Worm (Caenorhabditis elegans) whole organism, young adult: Measurements from ENCODE around the gene spsb-1.

Experiments used
- F49E8.2 ChIP-seq: sonication (generic microtip); optimal IDR thresholded peaks from 3 replicates; lab custom pipeline; 2017; ENCODE audit warnings: missing genetic modification characterization, mild to moderate bottlenecking, missing compliant biosample characterization, antibody characterized with exemption, moderate library complexity; ENCODE audit not compliant: insufficient read depth
- K11D2.4 ChIP-seq: fragments of 200-800 bp; sonication (Bioruptor generic); IDR thresholded peaks from 2 replicates; pipeline ENCODE4 v1.3.6; 2022; ENCODE audit warnings: missing genetic modification reagents, missing genetic modification characterization, missing compliant biosample characterization
- K12H6.12 ChIP-seq: fragments of 200-800 bp; sonication (Bioruptor generic); optimal IDR thresholded peaks from 2 replicates; lab custom pipeline; 2018; ENCODE audit warnings: mild to moderate bottlenecking, missing genetic modification characterization, missing compliant biosample characterization
- ama-1 ChIP-seq, 3 experiments: fragments of 150-350 bp in 1 of 3; sonication (generic microtip) in 2 of 3; optimal IDR thresholded peaks; 2 replicates each; lab custom pipeline; 2014 to 2018; ENCODE audit warnings: missing biosample characterization in 2 of 3, missing genetic modification characterization in 2 of 3, missing genetic modification reagents in 2 of 3
- aptf-3 ChIP-seq: fragments of 200-800 bp; sonication (Bioruptor generic); IDR thresholded peaks from 2 replicates; pipeline ENCODE4 v1.3.6; 2022; ENCODE audit warnings: missing genetic modification characterization, missing compliant biosample characterization
- attf-6 ChIP-seq: fragments of 200-800 bp; sonication (Bioruptor generic); IDR thresholded peaks from 2 replicates; pipeline ENCODE4 v1.3.6; 2022; ENCODE audit warnings: missing genetic modification reagents, missing genetic modification characterization, missing compliant biosample characterization
- ccch-3 ChIP-seq: fragments of 200-800 bp; sonication (Bioruptor generic); optimal IDR thresholded peaks from 2 replicates; lab custom pipeline; 2018; ENCODE audit warnings: mild to moderate bottlenecking, missing genetic modification characterization, missing compliant biosample characterization
- chd-7 ChIP-seq: sonication (generic microtip); optimal IDR thresholded peaks from 2 replicates; lab custom pipeline; 2016; ENCODE audit warnings: mild to moderate bottlenecking, missing genetic modification characterization, moderate library complexity, missing compliant biosample characterization
- efl-1 ChIP-seq: fragments of 150-350 bp; optimal IDR thresholded peaks from 2 replicates; lab custom pipeline; 2014; ENCODE audit warnings: missing biosample characterization, missing genetic modification reagents, missing genetic modification characterization
- lir-1 ChIP-seq: fragments of 200-800 bp; sonication (Bioruptor generic); conservative IDR thresholded peaks from 2 replicates; pipeline ENCODE4 v1.3.6; 2022; ENCODE audit warnings: missing genetic modification reagents, missing genetic modification characterization, missing compliant biosample characterization
- lsl-1 ChIP-seq: fragments of 200-800 bp; sonication (Bioruptor generic); optimal IDR thresholded peaks from 2 replicates; lab custom pipeline; 2018; ENCODE audit warnings: mild to moderate bottlenecking, missing genetic modification characterization, moderate library complexity, missing compliant biosample characterization
- pha-4 ChIP-seq: fragments of 150-350 bp; sonication (generic microtip); optimal IDR thresholded peaks from 2 replicates; lab custom pipeline; 2014; ENCODE audit warnings: missing biosample characterization, missing genetic modification reagents, missing genetic modification characterization
- snpc-1.3 ChIP-seq: sonication (generic microtip); optimal IDR thresholded peaks from 2 replicates; lab custom pipeline; 2017; ENCODE audit warnings: missing genetic modification characterization, mild to moderate bottlenecking, missing compliant biosample characterization, antibody characterized with exemption, moderate library complexity, missing genotype, missing genetic modification reagents; ENCODE audit not compliant: insufficient read depth
- unc-62 ChIP-seq: fragments of 150-350 bp; optimal IDR thresholded peaks from 2 replicates; lab custom pipeline; 2014; ENCODE audit warnings: missing biosample characterization, missing genetic modification reagents, missing genetic modification characterization

ce11 chrII:15204069-15204850 lies 7.7 kb downstream of the spsb-1 start:
- TF ChIP-seq lsl-1 (no peak), K12H6.12 (no peak), efl-1 (GFP tag; lab: Kevin White, UChicago) (no peak), F49E8.2 (tag; lab: Kevin White, UChicago) (no peak), ccch-3 (GFP tag; lab: Kevin White, UChicago) (no peak), lir-1 (GFP tag; lab: Robert Waterston, UW) (no peak), ama-1 (optimal IDR thresholded peaks at IDR 0.05; lab: Kevin White, UChicago) (no peak), ama-1 (GFP tag; optimal IDR thresholded peaks at IDR 0.05; lab: Kevin White, UChicago) (no peak), aptf-3 (no peak), chd-7 (tag; lab: Kevin White, UChicago) (no peak), K11D2.4 (no peak), snpc-1.3 (tag; lab: Kevin White, UChicago) (no peak), attf-6 (GFP tag; lab: Robert Waterston, UW) (no peak), pha-4 (tag; lab: Kevin White, UChicago) (no peak), unc-62 (no peak)
